Worm (Caenorhabditis elegans): ENCODE data around the gene clec-19.

Gene clec-19

DNA sequence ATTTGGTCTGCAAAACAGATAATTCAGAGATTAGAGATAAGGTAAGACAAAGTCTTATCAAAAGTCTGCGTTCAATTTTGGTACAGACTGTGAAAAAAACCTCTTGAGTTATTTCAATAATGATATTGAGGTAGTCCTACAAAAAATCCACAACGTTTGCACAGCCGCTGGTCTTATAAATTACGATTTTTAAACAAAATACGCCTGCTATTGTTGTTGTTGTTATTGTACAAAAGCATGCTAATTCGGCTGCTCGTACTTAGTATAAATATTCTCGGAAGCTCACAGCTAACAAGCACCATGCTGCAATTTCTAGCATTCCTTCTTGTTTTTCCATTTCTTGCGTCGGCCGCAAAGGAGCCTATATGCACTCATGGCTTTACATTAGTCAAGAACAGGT is at the start of gene clec-19:
Gene clec-19 (plus strand): TSS at position 301 of the 400 bp plus-strand sequence.
- no peak for TF ChIP-seq him-1 (tag; optimal IDR thresholded peaks at IDR 0.05)
- TF ChIP-seq W03F9.2 (tag; optimal IDR thresholded peaks at IDR 0.05): no peak
- TF ChIP-seq dao-5 (tag; optimal IDR thresholded peaks at IDR 0.05): no peak

DNA sequence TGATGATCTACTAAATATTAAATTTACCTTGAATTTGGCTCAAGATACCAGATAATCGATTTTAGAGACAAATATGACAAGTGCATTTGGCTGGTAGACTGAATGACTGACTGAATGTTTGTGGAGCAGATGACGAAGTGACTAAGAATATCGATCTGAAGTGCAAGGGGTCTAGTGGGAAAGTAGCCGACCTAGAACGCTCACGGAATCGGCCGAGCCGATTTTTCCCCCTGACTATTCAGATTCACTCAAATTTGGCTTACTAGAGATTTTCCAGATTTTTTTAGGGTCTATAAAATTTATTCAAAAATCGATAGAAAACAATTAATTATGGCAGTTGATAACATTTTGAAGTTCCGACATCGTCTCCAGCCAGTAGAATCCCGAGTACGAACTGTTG is 49.8 kb upstream of the clec-19 start, which contains the start of gene fbxc-26:
Gene fbxc-26 (minus strand): TSS at position 101 of the 400 bp plus-strand sequence.
- no peak for TF ChIP-seq W03F9.2 (tag; optimal IDR thresholded peaks at IDR 0.05)
- TF ChIP-seq him-1 (tag; optimal IDR thresholded peaks at IDR 0.05): no peak
- TF ChIP-seq dao-5 (tag; optimal IDR thresholded peaks at IDR 0.05): no peak

DNA sequence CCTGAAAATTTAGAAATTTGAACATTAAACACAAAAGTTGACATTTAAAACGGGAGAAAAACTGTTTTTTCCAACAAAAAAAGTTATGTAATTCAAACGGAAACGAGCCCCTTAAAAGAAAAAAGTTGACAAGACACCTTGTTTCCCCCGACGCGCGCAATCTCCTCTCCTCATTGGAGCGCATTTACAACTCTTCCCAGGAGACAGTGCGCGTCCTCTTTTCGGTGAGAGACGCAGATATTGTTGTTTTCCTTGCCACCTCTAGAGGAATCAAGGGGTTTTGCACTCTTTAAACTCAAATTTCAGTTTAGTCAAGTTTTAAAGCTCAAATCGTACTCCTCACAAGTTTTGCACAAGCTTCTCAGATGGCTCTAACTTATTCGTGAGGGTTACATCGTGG is 48.4 kb upstream of the clec-19 start, which contains the start of gene F58E1.13:
Gene F58E1.13 (minus strand): TSS at position 12 of the 400 bp plus-strand sequence.
- TF ChIP-seq dao-5 (tag; optimal IDR thresholded peaks at IDR 0.05) (no peak), W03F9.2 (tag; optimal IDR thresholded peaks at IDR 0.05) (no peak), him-1 (tag; optimal IDR thresholded peaks at IDR 0.05) (no peak)

DNA sequence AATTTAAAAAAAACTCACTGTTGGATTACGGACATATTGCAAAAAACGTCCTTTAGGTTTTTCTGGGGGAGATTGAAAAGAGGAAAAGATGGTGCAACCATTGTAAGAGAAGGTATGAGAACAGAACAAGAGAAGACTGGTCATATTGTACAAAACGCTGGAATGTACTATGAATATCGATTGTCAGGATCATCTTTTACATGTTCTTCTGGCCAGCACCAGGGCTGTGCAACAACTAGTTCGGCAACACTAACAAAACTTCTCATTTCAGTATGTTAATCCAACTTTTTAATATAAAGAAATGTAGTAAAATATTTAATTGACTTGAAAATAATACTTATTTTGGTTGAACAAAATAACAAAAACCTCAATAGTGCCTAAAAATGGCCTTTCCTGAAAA is 40.9 kb upstream of the clec-19 start, which contains the start of gene fbxb-47:
Gene fbxb-47 (minus strand): TSS at position 101 of the 400 bp plus-strand sequence.
- TF ChIP-seq W03F9.2 (tag; optimal IDR thresholded peaks at IDR 0.05) (no peak), him-1 (tag; optimal IDR thresholded peaks at IDR 0.05) (no peak), dao-5 (tag; optimal IDR thresholded peaks at IDR 0.05) (no peak)

DNA sequence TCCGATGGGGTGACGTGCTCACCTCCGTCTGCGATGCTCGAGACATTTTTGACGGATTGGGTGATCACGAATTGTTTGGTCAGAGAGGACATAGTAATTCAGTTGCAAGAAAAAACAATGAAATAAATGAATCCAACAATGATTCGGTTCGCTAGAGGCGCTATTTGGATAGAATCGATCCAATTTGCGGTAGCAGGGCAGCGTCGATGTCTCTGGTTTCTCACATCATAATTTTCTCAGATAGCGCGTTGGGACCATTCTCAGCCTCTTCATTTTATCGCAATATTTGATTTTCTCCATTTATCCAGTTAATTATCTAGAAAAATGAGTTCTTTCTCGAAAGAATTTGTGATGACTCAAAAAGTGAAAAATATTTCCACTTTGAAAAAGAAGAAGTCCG is 37.9 kb upstream of the clec-19 start, which contains the start of gene sdz-18:
Gene sdz-18 (minus strand): TSS at position 101 of the 400 bp plus-strand sequence.
- TF ChIP-seq W03F9.2 (tag; optimal IDR thresholded peaks at IDR 0.05) (no peak), dao-5 (tag; optimal IDR thresholded peaks at IDR 0.05) (no peak), him-1 (tag; optimal IDR thresholded peaks at IDR 0.05) (no peak)

DNA sequence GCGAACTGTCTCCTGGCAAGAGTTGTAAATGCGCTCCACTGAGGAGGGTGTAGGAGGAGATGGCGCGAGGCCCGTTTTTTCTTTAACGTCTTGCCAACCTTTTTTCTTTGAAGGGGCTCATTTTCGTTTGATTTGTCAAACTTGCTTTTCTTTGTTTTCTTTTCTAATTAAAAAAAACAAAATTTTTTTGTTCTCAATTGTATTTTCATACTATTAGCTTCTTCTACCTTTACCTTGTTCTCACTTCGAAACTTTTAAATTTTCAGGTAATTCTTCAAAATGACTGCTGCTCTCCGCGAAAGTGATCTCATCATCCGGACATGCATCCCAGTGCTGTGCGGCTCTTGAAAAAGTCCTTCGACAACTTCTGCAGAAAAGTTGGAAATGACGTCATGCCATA is 34.3 kb upstream of the clec-19 start, which contains the start of gene fbxa-184:
Gene fbxa-184 (plus strand): TSS at position 301 of the 400 bp plus-strand sequence.
- TF ChIP-seq dao-5 (tag; optimal IDR thresholded peaks at IDR 0.05) (no peak), W03F9.2 (tag; optimal IDR thresholded peaks at IDR 0.05) (no peak), him-1 (tag; optimal IDR thresholded peaks at IDR 0.05) (no peak)

DNA sequence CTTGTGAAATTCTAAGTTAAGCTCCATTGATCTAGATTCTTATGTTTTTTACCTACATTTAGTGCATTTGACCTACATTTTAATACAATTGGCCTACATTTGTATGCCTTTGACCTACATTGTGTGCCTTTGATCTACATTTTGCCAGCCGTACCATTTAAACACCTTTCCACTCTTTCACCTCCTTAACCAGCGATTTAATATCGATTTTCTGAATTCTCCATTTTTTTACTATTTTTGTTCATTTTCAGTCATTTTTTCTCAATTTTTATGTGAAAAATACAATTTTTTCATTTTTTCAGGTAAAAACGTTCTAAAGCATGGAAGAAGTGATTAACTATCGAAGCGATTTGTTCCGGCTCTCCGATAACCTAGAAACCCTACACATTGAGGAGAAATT is 31.3 kb upstream of the clec-19 start, which contains the start of gene btb-7:
Gene btb-7 (plus strand): TSS at position 301 of the 400 bp plus-strand sequence.
- TF ChIP-seq him-1 (tag; optimal IDR thresholded peaks at IDR 0.05) (no peak), W03F9.2 (tag; optimal IDR thresholded peaks at IDR 0.05) (no peak), dao-5 (tag; optimal IDR thresholded peaks at IDR 0.05) (no peak)

DNA sequence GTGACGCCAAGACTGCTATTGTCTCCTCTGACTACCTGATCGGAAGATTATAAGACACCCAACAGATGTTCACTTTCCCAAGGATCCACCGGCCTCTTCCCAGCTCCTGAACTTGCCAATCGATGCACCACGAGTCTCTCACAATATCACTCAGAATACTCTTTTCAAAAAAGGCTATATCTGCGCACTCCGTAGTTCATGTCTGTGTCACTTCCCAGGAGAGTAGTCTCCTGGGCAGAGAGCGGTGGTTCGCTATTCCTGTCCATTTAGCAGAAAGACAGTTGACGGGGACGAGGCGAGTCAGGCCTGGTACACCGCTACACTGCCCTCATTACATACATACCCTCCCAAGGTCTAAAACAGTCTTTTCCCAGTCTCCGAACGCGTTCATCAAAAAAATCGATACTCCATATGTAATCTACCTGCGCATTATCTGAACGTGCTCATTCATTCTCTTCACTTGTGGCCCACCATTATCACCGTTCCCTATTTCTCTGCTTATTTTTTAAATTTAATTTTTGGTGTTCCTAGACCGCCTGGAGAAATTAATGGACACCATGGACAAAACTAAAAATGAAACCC is 29.4 kb upstream of the clec-19 start, which contains the start of gene btb-6:
Gene btb-6 (plus strand): TSS at position 532 of the 582 bp plus-strand sequence.
- no peak for TF ChIP-seq W03F9.2 (tag; optimal IDR thresholded peaks at IDR 0.05)
- TF ChIP-seq him-1 (tag; optimal IDR thresholded peaks at IDR 0.05): no peak
- TF ChIP-seq dao-5 (tag; optimal IDR thresholded peaks at IDR 0.05): no peak

DNA sequence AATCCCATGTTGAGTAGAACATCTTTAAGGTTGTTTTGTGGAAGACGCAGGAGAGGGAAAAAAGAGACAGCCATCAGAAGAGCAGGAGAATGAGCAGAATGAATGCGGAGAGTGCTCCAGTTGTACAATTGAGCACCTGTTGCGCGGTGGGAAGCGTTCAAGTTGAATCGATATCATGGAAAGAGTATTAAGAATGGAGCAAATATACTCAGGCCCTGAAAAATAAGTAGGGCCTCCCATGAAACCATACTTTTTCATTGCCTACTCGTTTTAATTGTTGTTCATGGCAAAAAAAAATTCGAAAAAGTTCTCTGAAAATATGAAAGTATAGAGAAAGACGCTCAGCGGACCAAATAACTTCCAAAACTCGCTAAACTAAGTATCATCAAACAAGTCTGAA is 25.1 kb upstream of the clec-19 start, which contains the start of gene fbxb-48:
Gene fbxb-48 (minus strand): TSS at position 101 of the 400 bp plus-strand sequence.
- TF ChIP-seq dao-5 (tag; optimal IDR thresholded peaks at IDR 0.05): no peak
- no peak for TF ChIP-seq him-1 (tag; optimal IDR thresholded peaks at IDR 0.05)
- no peak for TF ChIP-seq W03F9.2 (tag; optimal IDR thresholded peaks at IDR 0.05)

DNA sequence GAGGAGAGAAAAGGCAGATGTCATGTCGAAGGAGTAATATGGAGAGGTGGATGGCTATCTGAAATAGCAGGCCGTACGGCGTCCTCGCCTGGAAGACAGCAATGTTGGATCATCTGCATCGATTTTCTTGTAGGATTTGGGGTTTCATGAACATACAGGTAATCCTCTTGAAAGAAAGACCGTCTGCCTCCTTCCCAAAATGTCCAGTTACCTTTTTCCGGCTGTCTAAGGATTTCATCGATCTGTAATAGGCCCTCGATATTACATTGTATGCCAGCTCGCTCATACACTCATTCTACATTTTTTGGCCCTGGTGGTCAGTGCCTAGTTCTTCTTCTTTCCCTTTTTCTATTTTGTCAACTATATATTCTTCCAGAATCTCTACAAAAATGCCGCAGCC is 21.9 kb upstream of the clec-19 start, which contains the start of the genes fbxb-5 and btb-8:
Gene fbxb-5 (minus strand): TSS at position 101 of the 400 bp plus-strand sequence.
Gene btb-8 (plus strand): TSS at position 377 of the 400 bp plus-strand sequence.
- TF ChIP-seq him-1 (tag; optimal IDR thresholded peaks at IDR 0.05): no peak
- no peak for TF ChIP-seq W03F9.2 (tag; optimal IDR thresholded peaks at IDR 0.05)
- TF ChIP-seq dao-5 (tag; optimal IDR thresholded peaks at IDR 0.05): no peak

DNA sequence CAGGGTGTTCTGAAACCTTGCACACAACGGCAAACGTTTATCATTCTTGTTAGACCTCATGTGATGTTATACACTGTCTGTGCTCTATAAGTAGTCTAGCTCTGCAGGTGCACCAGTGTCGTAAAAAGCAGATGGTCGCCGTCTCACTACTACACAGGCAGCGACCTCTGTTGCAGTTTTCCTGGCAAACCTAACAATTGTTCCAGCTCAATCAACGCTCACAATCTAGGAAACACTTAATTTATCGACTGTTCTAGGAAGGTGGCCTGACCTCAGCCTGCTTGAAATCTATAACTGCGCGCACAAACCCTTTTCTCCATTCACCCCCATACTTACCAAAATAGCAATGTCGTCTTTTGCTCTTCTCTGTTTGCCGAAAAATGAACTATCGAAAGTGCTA is 20.0 kb upstream of the clec-19 start, which contains the start of gene fbxb-11:
Gene fbxb-11 (plus strand): TSS at position 301 of the 400 bp plus-strand sequence.
- no peak for TF ChIP-seq W03F9.2 (tag; optimal IDR thresholded peaks at IDR 0.05)
- TF ChIP-seq him-1 (tag; optimal IDR thresholded peaks at IDR 0.05): no peak
- TF ChIP-seq dao-5 (tag; optimal IDR thresholded peaks at IDR 0.05): no peak

DNA sequence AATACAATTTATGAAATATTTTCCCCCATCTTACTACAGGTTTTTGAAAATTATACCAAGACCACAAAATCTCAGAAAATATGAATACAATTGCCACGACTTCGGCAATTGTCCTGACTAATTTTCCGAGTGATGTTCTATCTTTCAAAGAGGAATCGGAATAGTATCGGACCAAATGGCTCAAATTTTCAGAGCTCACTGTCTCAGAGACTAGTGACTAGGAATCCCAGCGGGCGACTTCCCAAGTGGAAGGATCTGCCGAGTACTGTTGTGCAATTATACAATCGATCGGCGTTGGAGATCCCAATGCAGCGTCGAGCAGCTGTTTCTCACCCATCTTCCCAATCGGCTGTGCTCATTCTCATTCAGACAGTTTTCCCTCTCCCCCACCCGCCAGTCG is 18.5 kb upstream of the clec-19 start, which contains the start of gene F45C12.17:
Gene F45C12.17 (plus strand): TSS at position 377 of the 400 bp plus-strand sequence.
- TF ChIP-seq W03F9.2 (tag; optimal IDR thresholded peaks at IDR 0.05): no peak
- TF ChIP-seq dao-5 (tag; optimal IDR thresholded peaks at IDR 0.05): no peak
- TF ChIP-seq him-1 (tag; optimal IDR thresholded peaks at IDR 0.05): no peak

DNA sequence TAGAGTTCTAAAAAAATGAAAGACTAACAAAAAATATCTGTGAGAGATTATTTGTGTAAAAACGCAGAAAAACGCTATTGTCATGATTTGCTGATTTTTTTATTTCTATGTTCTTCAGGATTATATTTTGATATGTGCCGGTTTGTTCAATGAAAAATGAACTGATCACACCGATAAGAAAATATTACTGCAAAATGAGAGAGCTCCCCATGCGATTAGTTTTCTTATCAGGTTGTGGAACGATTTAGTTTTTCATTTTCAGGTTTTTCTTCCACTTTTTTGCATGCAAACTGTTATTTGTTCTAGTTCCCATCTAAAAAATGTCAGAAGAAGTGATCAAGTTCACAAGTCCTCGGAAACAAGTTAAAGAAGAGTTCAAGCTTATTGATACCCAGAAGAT is 16.0 kb upstream of the clec-19 start, which contains the start of gene btb-9:
Gene btb-9 (plus strand): TSS at position 254 of the 400 bp plus-strand sequence.
- TF ChIP-seq W03F9.2 (tag; optimal IDR thresholded peaks at IDR 0.05) (no peak), dao-5 (tag; optimal IDR thresholded peaks at IDR 0.05) (no peak), him-1 (tag; optimal IDR thresholded peaks at IDR 0.05) (no peak)

DNA sequence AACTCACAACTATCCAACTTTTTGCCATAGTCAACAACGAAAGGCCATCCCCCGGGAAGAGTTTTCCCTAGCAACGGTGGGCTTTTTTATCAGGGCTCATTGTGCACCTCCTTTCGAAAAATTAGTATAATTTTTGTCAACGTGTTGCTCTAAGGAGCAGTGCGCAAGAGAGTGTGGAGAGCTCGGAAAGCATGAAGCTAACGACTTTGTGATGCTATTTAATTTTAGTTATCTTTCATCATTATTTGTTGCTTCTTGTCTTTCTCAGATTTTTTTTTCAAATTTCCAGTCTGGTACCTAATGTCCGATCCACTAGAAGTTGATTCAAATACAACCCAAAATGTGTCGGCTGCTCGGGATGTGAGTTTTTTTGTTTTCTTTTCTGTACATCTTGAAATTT is 14.2 kb upstream of the clec-19 start, which contains the start of gene ceh-81:
Gene ceh-81 (plus strand): TSS at position 301 of the 400 bp plus-strand sequence.
- TF ChIP-seq dao-5 (tag; optimal IDR thresholded peaks at IDR 0.05) (no peak), him-1 (tag; optimal IDR thresholded peaks at IDR 0.05) (no peak), W03F9.2 (tag; optimal IDR thresholded peaks at IDR 0.05) (no peak)
